Worm (Caenorhabditis elegans): ENCODE results near the gene hum-10.

hum-10 gene

ce11 chrX:4788958-4789357 lies 6.9 kb upstream of the hum-10 start (continued):
- TF ChIP-seq mml-1 (tag; optimal IDR thresholded peaks at IDR 0.05) (no peak), elt-2 (tag; optimal IDR thresholded peaks at IDR 0.05) (peak; percentile 44)

DNA sequence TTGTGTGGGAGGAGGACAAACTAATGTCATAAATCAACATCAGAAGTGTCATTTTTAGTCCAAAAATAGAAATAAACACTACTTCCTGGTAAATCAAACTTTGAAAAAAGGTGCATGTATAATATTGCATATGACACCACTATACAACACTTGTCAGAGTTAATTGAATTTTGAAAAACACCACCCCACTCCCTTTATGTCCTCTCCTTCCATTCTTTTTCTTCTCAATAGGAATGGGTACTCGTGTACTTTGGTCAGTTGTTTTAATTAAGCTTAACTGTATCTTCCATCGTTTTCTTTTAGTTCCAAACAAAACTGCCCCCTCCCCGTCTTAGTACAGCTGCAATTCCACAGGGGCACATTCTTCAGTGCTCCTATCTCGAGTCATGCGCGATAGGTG lies 5.4 kb upstream of the hum-10 start:
- TF ChIP-seq lsy-12 (tag; optimal IDR thresholded peaks at IDR 0.05) (no peak), fos-1 (tag; optimal IDR thresholded peaks at IDR 0.05) (no peak), skn-1 (tag; optimal IDR thresholded peaks at IDR 0.05) (no peak), pha-4 (tag; optimal IDR thresholded peaks at IDR 0.05) (no peak)

DNA sequence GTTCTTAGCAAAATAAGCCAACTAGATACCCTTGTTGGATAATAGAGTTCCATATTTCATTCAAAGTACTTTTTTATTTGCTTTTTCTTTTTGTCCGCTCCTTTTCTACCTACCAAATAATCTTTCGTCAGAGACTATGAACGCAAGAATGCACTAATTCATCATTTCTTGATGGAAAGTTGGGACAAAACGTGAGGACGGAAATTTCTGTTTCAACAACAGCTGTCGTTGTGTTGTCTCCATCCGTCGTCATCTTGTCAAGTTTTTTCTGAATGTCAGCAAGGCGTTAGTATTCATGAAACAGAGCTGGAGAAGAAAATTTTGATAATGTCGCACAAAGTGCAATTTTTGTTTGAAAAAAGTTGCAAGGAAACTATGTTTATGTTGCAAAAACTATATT lies 2.7 kb upstream of the hum-10 start:
- TF ChIP-seq nfya-1 (tag; optimal IDR thresholded peaks at IDR 0.05; ENCODE audit: insufficient read depth) (peak; percentile 0), hmg-11 (tag; optimal IDR thresholded peaks at IDR 0.05) (no peak), lin-39 (tag; optimal IDR thresholded peaks at IDR 0.05) (peak; percentile 33)

- TF ChIP-seq fos-1 (tag; optimal IDR thresholded peaks at IDR 0.05), result no peak
- TF ChIP-seq zag-1 (tag; optimal IDR thresholded peaks at IDR 0.05), result no peak
- TF ChIP-seq jun-1 (tag; optimal IDR thresholded peaks at IDR 0.05), result no peak
- TF ChIP-seq nhr-76 (tag; optimal IDR thresholded peaks at IDR 0.05), result no peak
- TF ChIP-seq nhr-25 (tag; optimal IDR thresholded peaks at IDR 0.05), result no peak
- TF ChIP-seq hmg-11 (tag; optimal IDR thresholded peaks at IDR 0.05), result no peak
- TF ChIP-seq tbx-2 (tag; optimal IDR thresholded peaks at IDR 0.05), result no peak
- no peak for TF ChIP-seq unc-62 (GFP tag; optimal IDR thresholded peaks at IDR 0.05)
- TF ChIP-seq ama-1 (optimal IDR thresholded peaks at IDR 0.05), result no peak
- no peak for TF ChIP-seq lin-15B (tag; optimal IDR thresholded peaks at IDR 0.05)
- TF ChIP-seq egl-27 (tag; optimal IDR thresholded peaks at IDR 0.05), result no peak
- no peak for TF ChIP-seq fkh-2 (tag; optimal IDR thresholded peaks at IDR 0.05)
- TF ChIP-seq pha-4 (tag; optimal IDR thresholded peaks at IDR 0.05), result no peak
- no peak for TF ChIP-seq unc-39 (tag; optimal IDR thresholded peaks at IDR 0.05)
- TF ChIP-seq ZK546.5 (tag; optimal IDR thresholded peaks at IDR 0.05), result no peak
- TF ChIP-seq sea-2 (GFP tag; optimal IDR thresholded peaks at IDR 0.05), result no peak
- no peak for TF ChIP-seq nhr-237 (tag; optimal IDR thresholded peaks at IDR 0.05)
Observed at ce11 chrX:4783117-4783775, 1.1 kb upstream of the hum-10 start, which contains the start of gene F43C9.2. F43C9.2 (plus strand) TSS chrX:4783613.

DNA sequence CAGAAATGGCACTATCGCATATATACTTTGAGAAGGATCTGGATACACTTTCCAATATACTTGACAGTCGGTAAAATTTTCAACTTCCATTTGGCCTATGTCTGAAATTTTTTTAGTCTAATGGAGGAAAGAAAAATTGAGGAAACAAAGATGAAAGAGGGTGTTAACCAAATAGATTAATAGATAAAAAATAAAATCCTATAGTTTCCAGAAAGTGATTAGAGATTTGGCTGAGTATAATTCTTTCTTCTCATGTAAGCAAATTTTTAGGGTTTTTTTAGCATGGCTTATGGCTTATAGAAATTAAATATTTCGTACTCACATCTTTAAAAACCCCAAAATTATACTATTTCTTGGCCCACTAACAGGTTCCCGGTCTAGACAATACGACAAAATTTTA lies 12.2 kb downstream of the hum-10 start, which contains the start of gene npr-1:
npr-1 (minus strand) TSS at position 101 of the 400 bp plus-strand sequence.
- TF ChIP-seq nhr-23 (tag; optimal IDR thresholded peaks at IDR 0.05), result no peak
- no peak for TF ChIP-seq pqm-1 (tag; optimal IDR thresholded peaks at IDR 0.05)
- TF ChIP-seq eor-1 (tag; optimal IDR thresholded peaks at IDR 0.05), result no peak
- no peak for TF ChIP-seq nhr-77 (tag; optimal IDR thresholded peaks at IDR 0.05)
- no peak for TF ChIP-seq ceh-9 (tag; optimal IDR thresholded peaks at IDR 0.05)
- no peak for TF ChIP-seq nhr-237 (tag; optimal IDR thresholded peaks at IDR 0.05)
- no peak for TF ChIP-seq hmg-11 (tag; optimal IDR thresholded peaks at IDR 0.05)
- TF ChIP-seq snpc-4 (tag; optimal IDR thresholded peaks at IDR 0.05), result no peak

DNA sequence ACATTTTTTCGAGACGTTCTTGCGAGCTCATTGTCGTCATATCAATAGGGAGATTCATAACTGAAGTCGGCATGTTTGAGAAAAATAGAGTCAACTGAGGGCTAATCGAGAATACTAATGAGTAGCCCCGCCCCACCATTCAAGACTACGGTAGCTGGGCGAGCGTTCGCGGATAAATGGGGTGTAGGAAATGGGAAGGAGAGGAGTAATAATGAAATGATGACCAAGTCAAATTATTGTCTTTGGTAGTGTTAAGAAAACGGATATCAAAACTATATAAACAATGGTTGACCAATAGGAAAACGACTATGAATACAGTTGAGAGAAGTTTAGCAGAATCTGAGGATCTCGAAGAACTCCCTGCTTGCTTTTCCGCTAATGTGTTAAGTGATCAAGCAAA lies 20.6 kb downstream of the hum-10 start, which contains the start of gene mls-2:
mls-2 (minus strand) TSS at position 101 of the 400 bp plus-strand sequence.
- TF ChIP-seq ceh-82 (tag; optimal IDR thresholded peaks at IDR 0.05), result no peak
- TF ChIP-seq nhr-76 (tag; optimal IDR thresholded peaks at IDR 0.05), result no peak
- TF ChIP-seq daf-12 (tag; optimal IDR thresholded peaks at IDR 0.05), result no peak
- no peak for TF ChIP-seq nhr-11 (tag; optimal IDR thresholded peaks at IDR 0.05)
- no peak for TF ChIP-seq nhr-67 (tag; optimal IDR thresholded peaks at IDR 0.05)
- no peak for TF ChIP-seq pha-4 (tag; optimal IDR thresholded peaks at IDR 0.05)
- TF ChIP-seq ztf-11 (tag; optimal IDR thresholded peaks at IDR 0.05), result no peak
- no peak for TF ChIP-seq pqm-1 (tag; optimal IDR thresholded peaks at IDR 0.05)
- TF ChIP-seq unc-62 (GFP tag; optimal IDR thresholded peaks at IDR 0.05), result no peak
- TF ChIP-seq ztf-4 (tag; optimal IDR thresholded peaks at IDR 0.05), result no peak
- TF ChIP-seq mdl-1 (tag; optimal IDR thresholded peaks at IDR 0.05), result no peak
- no peak for TF ChIP-seq sea-2 (GFP tag; optimal IDR thresholded peaks at IDR 0.05)
- no peak for TF ChIP-seq fkh-10 (GFP tag; optimal IDR thresholded peaks at IDR 0.05)
- no peak for TF ChIP-seq nhr-77 (tag; optimal IDR thresholded peaks at IDR 0.05)
- TF ChIP-seq zag-1 (tag; optimal IDR thresholded peaks at IDR 0.05), result no peak
- no peak for TF ChIP-seq lin-39 (tag; optimal IDR thresholded peaks at IDR 0.05)

All from whole organism, L3 larva.